Fruit fly (Drosophila melanogaster) whole organism, embryonic: ENCODE data around the gene CG12301.

ENCODE experiments used
- Antp ChIP-seq: fragments of 200-800 bp; sonication (Bioruptor generic); optimal IDR thresholded peaks from 3 replicates; lab custom pipeline; 2016; ENCODE audit warnings: missing biosample characterization, missing genetic modification characterization
- B-H1 ChIP-seq: fragments of 200-800 bp; sonication (Bioruptor generic); IDR thresholded peaks from 3 replicates; pipeline ENCODE4 v1.3.6; 2022; ENCODE audit warnings: missing biosample characterization, missing genetic modification characterization
- B-H2 ChIP-seq: fragments of 200-800 bp; sonication (Bioruptor generic); optimal IDR thresholded peaks from 2 replicates; lab custom pipeline; 2018; ENCODE audit warnings: missing biosample characterization, mild to moderate bottlenecking, missing genetic modification characterization
- Bdp1 ChIP-seq: fragments of 200-800 bp; sonication (Bioruptor generic); optimal IDR thresholded peaks from 3 replicates; lab custom pipeline; 2016; ENCODE audit warnings: missing biosample characterization, missing genetic modification characterization
- CG10431 ChIP-seq: fragments of 200-800 bp; sonication (Bioruptor generic); optimal IDR thresholded peaks from 3 replicates; lab custom pipeline; 2018; ENCODE audit warnings: missing biosample characterization, mild to moderate bottlenecking, missing genetic modification characterization
- CG10565 ChIP-seq: fragments of 200-800 bp; sonication (Bioruptor generic); optimal IDR thresholded peaks from 3 replicates; lab custom pipeline; 2016; ENCODE audit warnings: missing biosample characterization, mild to moderate bottlenecking, missing genetic modification characterization
- CG12071 ChIP-seq: fragments of 200-800 bp; sonication (Bioruptor generic); optimal IDR thresholded peaks from 3 replicates; lab custom pipeline; 2018; ENCODE audit warnings: missing biosample characterization, mild to moderate bottlenecking, missing genetic modification characterization
- CG12155 ChIP-seq: fragments of 200-800 bp; sonication (Bioruptor generic); optimal IDR thresholded peaks from 3 replicates; lab custom pipeline; 2016; ENCODE audit warnings: missing biosample characterization, missing genetic modification characterization
- CG12219 ChIP-seq: fragments of 200-800 bp; sonication (Bioruptor generic); optimal IDR thresholded peaks from 3 replicates; lab custom pipeline; 2018; ENCODE audit warnings: missing biosample characterization, mild to moderate bottlenecking, missing genetic modification characterization
- CG12236 ChIP-seq: fragments of 200-800 bp; sonication (Bioruptor generic); optimal IDR thresholded peaks from 2 replicates; lab custom pipeline; 2016; ENCODE audit warnings: missing biosample characterization, missing genetic modification characterization
- CG1233 ChIP-seq: fragments of 200-800 bp; sonication (Bioruptor generic); optimal IDR thresholded peaks from 4 replicates; lab custom pipeline; 2018; ENCODE audit warnings: missing biosample characterization, mild to moderate bottlenecking, missing genetic modification characterization
- CG13296 ChIP-seq: fragments of 200-800 bp; sonication (Bioruptor generic); optimal IDR thresholded peaks from 3 replicates; lab custom pipeline; 2018; ENCODE audit warnings: missing biosample characterization, mild to moderate bottlenecking, missing genetic modification characterization
- CG13624 ChIP-seq: fragments of 200-800 bp; sonication (Bioruptor generic); optimal IDR thresholded peaks from 2 replicates; lab custom pipeline; 2016; ENCODE audit warnings: missing biosample characterization, missing genetic modification characterization
- CG14050 ChIP-seq: fragments of 200-800 bp; sonication (Bioruptor generic); IDR thresholded peaks from 3 replicates; pipeline ENCODE4 v1.3.6; 2022; ENCODE audit warnings: missing biosample characterization, missing genetic modification characterization
- CG14860 ChIP-seq: fragments of 200-800 bp; sonication (Bioruptor generic); IDR thresholded peaks from 3 replicates; pipeline ENCODE4 v1.3.6; 2022; ENCODE audit warnings: missing biosample characterization, missing genetic modification characterization; ENCODE audit not compliant: partially characterized antibody
- CG15011 ChIP-seq: fragments of 200-800 bp; sonication (Bioruptor generic); optimal IDR thresholded peaks from 3 replicates; lab custom pipeline; 2018; ENCODE audit warnings: missing biosample characterization, mild to moderate bottlenecking, missing genetic modification characterization
- CG15514 ChIP-seq: fragments of 200-800 bp; sonication (Bioruptor generic); optimal IDR thresholded peaks from 3 replicates; lab custom pipeline; 2017; ENCODE audit warnings: missing biosample characterization, missing genetic modification characterization, mild to moderate bottlenecking, moderate library complexity, missing genetic modification reagents
- CG2120 ChIP-seq: fragments of 200-800 bp; sonication (Bioruptor generic); optimal IDR thresholded peaks from 3 replicates; lab custom pipeline; 2016; ENCODE audit warnings: missing biosample characterization, missing genetic modification characterization
- CG30020 ChIP-seq: fragments of 200-800 bp; optimal IDR thresholded peaks from 2 replicates; lab custom pipeline; 2019; ENCODE audit warnings: missing biosample characterization, mild to moderate bottlenecking, missing genetic modification characterization, moderate library complexity
- CG31441 ChIP-seq: fragments of 200-800 bp; sonication (Bioruptor generic); IDR thresholded peaks from 2 replicates; pipeline ENCODE4 v1.3.6; 2022; ENCODE audit warnings: missing biosample characterization, missing genetic modification characterization
- CG32532 ChIP-seq: fragments of 200-800 bp; sonication (Bioruptor generic); IDR thresholded peaks from 2 replicates; pipeline ENCODE4 v1.3.6; 2022; ENCODE audit warnings: missing biosample characterization, missing genetic modification characterization
- CG32767 ChIP-seq: fragments of 200-800 bp; sonication (Bioruptor generic); IDR thresholded peaks from 2 replicates; pipeline ENCODE4 v1.3.6; 2022; ENCODE audit warnings: missing biosample characterization, missing genetic modification characterization
- CG7963 ChIP-seq: fragments of 200-800 bp; sonication (Bioruptor generic); IDR thresholded peaks from 3 replicates; pipeline ENCODE4 v1.3.6; 2022; ENCODE audit warnings: missing biosample characterization, missing genetic modification characterization; ENCODE audit not compliant: partially characterized antibody
- CG8944 ChIP-seq: fragments of 200-800 bp; sonication (Bioruptor generic); optimal IDR thresholded peaks from 3 replicates; lab custom pipeline; 2016; ENCODE audit warnings: missing biosample characterization, missing genetic modification characterization
- CG9215 ChIP-seq: fragments of 200-800 bp; sonication (Bioruptor generic); IDR thresholded peaks from 2 replicates; pipeline ENCODE4 v1.3.6; 2022; ENCODE audit warnings: missing biosample characterization, missing genetic modification characterization
- CrebB ChIP-seq: fragments of 200-800 bp; sonication (Bioruptor generic); optimal IDR thresholded peaks from 3 replicates; lab custom pipeline; 2018; ENCODE audit warnings: missing biosample characterization, mild to moderate bottlenecking, missing genetic modification characterization
- D19A ChIP-seq: fragments of 200-800 bp; optimal IDR thresholded peaks from 3 replicates; lab custom pipeline; 2019; ENCODE audit warnings: missing biosample characterization, mild to moderate bottlenecking, missing genetic modification characterization, moderate library complexity
- Doc3 ChIP-seq: fragments of 200-800 bp; sonication (Bioruptor generic); IDR thresholded peaks from 3 replicates; pipeline ENCODE4 v1.3.6; 2022; ENCODE audit warnings: missing biosample characterization, missing genetic modification characterization; ENCODE audit not compliant: partially characterized antibody
- Fer2 ChIP-seq: fragments of 200-800 bp; sonication (Bioruptor generic); optimal IDR thresholded peaks from 2 replicates; lab custom pipeline; 2018; ENCODE audit warnings: missing biosample characterization, mild to moderate bottlenecking, missing genetic modification characterization, moderate library complexity
- H2.0 ChIP-seq: fragments of 200-800 bp; sonication (Bioruptor generic); IDR thresholded peaks from 2 replicates; pipeline ENCODE4 v1.3.6; 2022; ENCODE audit warnings: missing biosample characterization, missing genetic modification characterization
- Hand ChIP-seq: fragments of 200-800 bp; sonication (Bioruptor generic); optimal IDR thresholded peaks from 2 replicates; lab custom pipeline; 2017; ENCODE audit warnings: mild to moderate bottlenecking, missing biosample characterization, missing genetic modification reagents, missing genetic modification characterization
- Hr3 ChIP-seq: fragments of 200-800 bp; sonication (Bioruptor generic); optimal IDR thresholded peaks from 3 replicates; lab custom pipeline; 2016; ENCODE audit warnings: missing biosample characterization, missing genetic modification characterization
- MTF-1 ChIP-seq: fragments of 200-800 bp; sonication (Bioruptor generic); optimal IDR thresholded peaks from 2 replicates; lab custom pipeline; 2018; ENCODE audit warnings: missing biosample characterization, mild to moderate bottlenecking, missing genetic modification characterization, borderline replicate concordance
- NC2α ChIP-seq: fragments of 200-800 bp; sonication (Bioruptor generic); optimal IDR thresholded peaks from 2 replicates; lab custom pipeline; 2016; ENCODE audit warnings: missing biosample characterization, missing genetic modification characterization
- Nf-YA ChIP-seq: fragments of 200-800 bp; sonication (Bioruptor generic); IDR thresholded peaks from 2 replicates; pipeline ENCODE4 v1.3.6; 2022; ENCODE audit warnings: missing biosample characterization, missing genetic modification characterization
- Opbp ChIP-seq: fragments of 200-800 bp; sonication (Bioruptor generic); IDR thresholded peaks from 3 replicates; pipeline ENCODE4 v1.3.6; 2022; ENCODE audit warnings: missing biosample characterization, missing genetic modification characterization; ENCODE audit not compliant: partially characterized antibody
- Six4 ChIP-seq: fragments of 200-800 bp; sonication (Bioruptor generic); optimal IDR thresholded peaks from 2 replicates; lab custom pipeline; 2016; ENCODE audit warnings: missing biosample characterization, missing genetic modification characterization
- bbx ChIP-seq: fragments of 200-800 bp; sonication (Bioruptor generic); IDR thresholded peaks from 2 replicates; pipeline ENCODE4 v1.3.6; 2022; ENCODE audit warnings: missing biosample characterization, missing genetic modification characterization; ENCODE audit not compliant: partially characterized antibody
- bigmax ChIP-seq: fragments of 200-800 bp; sonication (Bioruptor generic); optimal IDR thresholded peaks from 2 replicates; lab custom pipeline; 2018; ENCODE audit warnings: missing biosample characterization, mild to moderate bottlenecking, missing genetic modification characterization
- btn ChIP-seq: fragments of 200-800 bp; sonication (Bioruptor generic); optimal IDR thresholded peaks from 2 replicates; lab custom pipeline; 2016; ENCODE audit warnings: missing biosample characterization, missing genetic modification characterization
- cad ChIP-seq: fragments of >200 bp; optimal IDR thresholded peaks from 2 replicates; lab custom pipeline; 2017; ENCODE audit warnings: missing biosample characterization, missing genetic modification characterization
- cas ChIP-seq: fragments of 200-800 bp; sonication (Bioruptor generic); IDR thresholded peaks from 2 replicates; pipeline ENCODE4 v1.3.6; 2022; ENCODE audit warnings: missing biosample characterization, missing genetic modification characterization
- crc ChIP-seq: fragments of 200-800 bp; sonication (Bioruptor generic); optimal IDR thresholded peaks from 2 replicates; lab custom pipeline; 2016; ENCODE audit warnings: missing biosample characterization, missing genetic modification characterization
- kni ChIP-seq: fragments of 200-800 bp; sonication (Bioruptor generic); optimal IDR thresholded peaks from 3 replicates; lab custom pipeline; 2017; ENCODE audit warnings: mild to moderate bottlenecking, missing biosample characterization, missing genetic modification reagents, missing genetic modification characterization
- oc ChIP-seq: fragments of 200-800 bp; sonication (Bioruptor generic); optimal IDR thresholded peaks from 2 replicates; lab custom pipeline; 2018; ENCODE audit warnings: missing biosample characterization, mild to moderate bottlenecking, missing genetic modification characterization, moderate library complexity
- pb ChIP-seq: fragments of 200-800 bp; sonication (Bioruptor generic); optimal IDR thresholded peaks from 3 replicates; lab custom pipeline; 2016; ENCODE audit warnings: missing biosample characterization, missing genetic modification characterization
- salm ChIP-seq: fragments of 200-800 bp; sonication (Bioruptor generic); optimal IDR thresholded peaks from 2 replicates; lab custom pipeline; 2018; ENCODE audit warnings: missing biosample characterization, mild to moderate bottlenecking, missing genetic modification characterization
- sr ChIP-seq: fragments of 200-800 bp; sonication (Bioruptor generic); IDR thresholded peaks from 3 replicates; pipeline ENCODE4 v1.3.6; 2022; ENCODE audit warnings: missing biosample characterization, missing genetic modification characterization
- twi ChIP-seq: fragments of 200-800 bp; optimal IDR thresholded peaks from 2 replicates; lab custom pipeline; 2019; ENCODE audit warnings: missing biosample characterization, mild to moderate bottlenecking, missing genetic modification characterization, moderate library complexity
- vvl ChIP-seq: fragments of 200-800 bp; sonication (Bioruptor generic); IDR thresholded peaks from 2 replicates; pipeline ENCODE4 v1.3.6; 2022; ENCODE audit warnings: missing biosample characterization, missing genetic modification characterization

The CG12301 gene

dm6 chr3L:15588514-15589138, 8.0 kb downstream of the CG12301 start, which contains the start of gene RhoGAP71E (continued):
- TF ChIP-seq sr (no peak), CG32767 (GFP tag; lab: Robert Waterston, UW) (peak; percentile 19; the same call in 1 of the 2 replicates), CG12236 (no peak), twi (no peak), CG14050 (no peak), CrebB (tag; lab: Kevin White, UChicago) (peak; percentile 66), kni (GFP tag; lab: Kevin White, UChicago) (no peak), D19A (tag; lab: Kevin White, UChicago) (no peak), CG12219 (peak; percentile 10), bigmax (GFP tag; lab: Kevin White, UChicago) (peak; percentile 24), CG10565 (no peak), oc (peak; percentile 34), Hr3 (GFP tag; lab: Kevin White, UChicago) (no peak), pb (GFP tag; lab: Kevin White, UChicago) (peak; percentile 40), vvl (GFP tag; lab: Robert Waterston, UW) (peak; percentile 67), H2.0 (GFP tag; lab: Robert Waterston, UW) (0 out of 2 replicates have a peak, but pooled peaks have one; percentile 47), crc (no peak), Hand (GFP tag; lab: Kevin White, UChicago) (peak; percentile 18), B-H2 (GFP tag; lab: Kevin White, UChicago) (peak; percentile 8), CG1233 (peak; percentile 8), Fer2 (tag; lab: Kevin White, UChicago) (peak; percentile 40), MTF-1 (GFP tag; lab: Kevin White, UChicago) (peak; percentile 41), CG32532 (GFP tag; lab: Robert Waterston, UW) (peak; percentile 79), Doc3 (no peak), CG8944 (no peak), CG10431 (GFP tag; lab: Kevin White, UChicago) (no peak), CG30020 (tag; lab: Kevin White, UChicago) (peak; percentile 54), CG15011 (GFP tag; lab: Kevin White, UChicago) (peak; percentile 13), CG7963 (GFP tag; lab: Robert Waterston, UW) (no peak), CG15514 (GFP tag; lab: Kevin White, UChicago) (peak; percentile 62), Bdp1 (no peak), NC2α (GFP tag; lab: Kevin White, UChicago) (no peak), B-H1 (GFP tag; lab: Robert Waterston, UW) (peak; percentile 27; the same call in 1 of the 3 replicates), CG31441 (peak; percentile 55), CG12071 (GFP tag; lab: Kevin White, UChicago) (peak; percentile 21), btn (GFP tag; lab: Kevin White, UChicago) (no peak), CG13624 (peak; percentile 37), Six4 (GFP tag; lab: Kevin White, UChicago) (no peak), CG12155 (GFP tag; lab: Kevin White, UChicago) (peak; percentile 15), CG2120 (GFP tag; lab: Kevin White, UChicago) (no peak), CG9215 (GFP tag; lab: Robert Waterston, UW) (no peak), salm (tag; lab: Kevin White, UChicago) (no peak), Opbp (peak; percentile 66; the same call in 2 of the 3 replicates), cas (GFP tag; lab: Robert Waterston, UW) (peak; percentile 51; the same call in 1 of the 2 replicates), CG13296 (GFP tag; lab: Kevin White, UChicago) (peak; percentile 64), Nf-YA (0 out of 2 replicates have a peak, but pooled peaks have one; percentile 30), bbx (GFP tag; lab: Robert Waterston, UW) (peak; percentile 31; the same call in 1 of the 2 replicates), CG14860 (GFP tag; lab: Robert Waterston, UW) (no peak), cad (GFP tag; lab: Kevin White, UChicago) (no peak), Antp (GFP tag; lab: Kevin White, UChicago) (no peak)
